Worm (Caenorhabditis elegans) whole organism, L1 larva: ENCODE data around the gene prde-1.

Experiments used
- C16A3.4 ChIP-seq: fragments of 150-350 bp; optimal IDR thresholded peaks from 2 replicates; lab custom pipeline; 2014; ENCODE audit warnings: missing biosample characterization, missing genetic modification characterization
- F16B12.6 ChIP-seq: fragments of 150-350 bp; optimal IDR thresholded peaks from 2 replicates; lab custom pipeline; 2014; ENCODE audit warnings: missing biosample characterization, missing genetic modification characterization
- ces-1 ChIP-seq: fragments of 150-350 bp; optimal IDR thresholded peaks from 2 replicates; lab custom pipeline; 2014; ENCODE audit warnings: missing biosample characterization, missing genetic modification reagents, missing genetic modification characterization
- efl-1 ChIP-seq, 4 experiments: fragments of 150-350 bp; optimal IDR thresholded peaks in 3 of 4; peaks in 1 of 4; 1 replicate in 1 of 4; 2 replicates in 3 of 4; lab custom pipeline; 2014; ENCODE audit warnings: missing biosample characterization in 2 of 4, missing genetic modification characterization in 2 of 4, missing genetic modification reagents in 2 of 4
- egl-27 ChIP-seq, 2 experiments: fragments of 150-350 bp in 1 of 2; sonication (generic microtip); optimal IDR thresholded peaks; 3 replicates each; lab custom pipeline; 2017 to 2018; ENCODE audit warnings: missing biosample characterization in 2 of 2, missing genetic modification characterization in 2 of 2, missing genetic modification reagents in 2 of 2
- elt-2 ChIP-seq: sonication (generic microtip); optimal IDR thresholded peaks from 2 replicates; lab custom pipeline; 2016; ENCODE audit warnings: missing genetic modification characterization, mild to moderate bottlenecking, inconsistent platforms, missing compliant biosample characterization, missing genetic modification reagents
- ets-5 ChIP-seq: fragments of 200-800 bp; sonication (Bioruptor generic); IDR thresholded peaks from 2 replicates; pipeline ENCODE4 v1.3.6; 2022; ENCODE audit warnings: missing genetic modification characterization, missing compliant biosample characterization
- fkh-8 ChIP-seq: sonication (generic microtip); optimal IDR thresholded peaks from 2 replicates; lab custom pipeline; 2016; ENCODE audit warnings: mild to moderate bottlenecking, missing genetic modification characterization, missing compliant biosample characterization
- grh-1 ChIP-seq: fragments of 200-800 bp; sonication (Bioruptor generic); IDR thresholded peaks from 2 replicates; pipeline ENCODE4 v1.3.6; 2022; ENCODE audit warnings: missing genetic modification reagents, missing genetic modification characterization, missing compliant biosample characterization
- hlh-17 ChIP-seq: fragments of 200-800 bp; sonication (Bioruptor generic); optimal IDR thresholded peaks from 2 replicates; lab custom pipeline; 2018; ENCODE audit warnings: missing genetic modification characterization, mild to moderate bottlenecking, missing compliant biosample characterization, moderate library complexity, borderline replicate concordance
- hlh-4 ChIP-seq: sonication (generic microtip); optimal IDR thresholded peaks from 2 replicates; lab custom pipeline; 2016; ENCODE audit warnings: mild to moderate bottlenecking, missing genetic modification characterization, missing compliant biosample characterization
- hpl-2 ChIP-seq: fragments of 150-350 bp; optimal IDR thresholded peaks from 2 replicates; lab custom pipeline; 2014; ENCODE audit warnings: missing biosample characterization, missing genetic modification reagents, missing genetic modification characterization
- isw-1 ChIP-seq: fragments of 200-800 bp; sonication (Bioruptor generic); IDR thresholded peaks from 2 replicates; pipeline ENCODE4 v1.3.6; 2022; ENCODE audit warnings: missing genetic modification characterization, missing compliant biosample characterization
- lin-13 ChIP-seq: fragments of 150-350 bp; optimal IDR thresholded peaks from 2 replicates; lab custom pipeline; 2014; ENCODE audit warnings: missing biosample characterization, missing genetic modification reagents, missing genetic modification characterization
- lin-14 ChIP-seq: fragments of 200-800 bp; sonication (Bioruptor generic); optimal IDR thresholded peaks from 2 replicates; lab custom pipeline; 2018; ENCODE audit warnings: mild to moderate bottlenecking, missing genetic modification characterization, moderate library complexity, missing compliant biosample characterization
- lsy-2 ChIP-seq, 2 experiments: fragments of 150-350 bp; optimal IDR thresholded peaks; 2 replicates each; lab custom pipeline; 2014; ENCODE audit warnings: missing biosample characterization in 2 of 2, missing genetic modification characterization in 2 of 2
- mab-9 ChIP-seq: fragments of 200-800 bp; sonication (Bioruptor generic); IDR thresholded peaks from 2 replicates; pipeline ENCODE4 v1.3.6; 2022; ENCODE audit warnings: missing genetic modification reagents, missing genetic modification characterization, missing compliant biosample characterization
- mdl-1 ChIP-seq, 2 experiments: fragments of 150-350 bp; optimal IDR thresholded peaks; 2 replicates each; lab custom pipeline; 2014 to 2017; ENCODE audit warnings: missing biosample characterization in 2 of 2, missing genetic modification characterization in 2 of 2, inconsistent platforms in 1 of 2
- nhr-11 ChIP-seq: fragments of 150-350 bp; optimal IDR thresholded peaks from 2 replicates; lab custom pipeline; 2014; ENCODE audit warnings: missing biosample characterization, missing genetic modification characterization
- nhr-28 ChIP-seq: fragments of 150-350 bp; optimal IDR thresholded peaks from 2 replicates; lab custom pipeline; 2014; ENCODE audit warnings: missing biosample characterization, missing genetic modification characterization
- nhr-71 ChIP-seq: sonication (generic microtip); optimal IDR thresholded peaks from 2 replicates; lab custom pipeline; 2016; ENCODE audit warnings: mild to moderate bottlenecking, missing genetic modification characterization, moderate library complexity, missing compliant biosample characterization
- nhr-77 ChIP-seq: fragments of 150-350 bp; optimal IDR thresholded peaks from 2 replicates; lab custom pipeline; 2014; ENCODE audit warnings: missing biosample characterization, missing genetic modification characterization
- nhr-84 ChIP-seq: sonication (generic microtip); optimal IDR thresholded peaks from 2 replicates; lab custom pipeline; 2017; ENCODE audit warnings: missing biosample characterization, missing genetic modification characterization
- nhr-85 ChIP-seq: sonication (generic microtip); peaks from one replicate; lab custom pipeline; 2016; ENCODE audit warnings: missing genetic modification characterization, inconsistent platforms, missing compliant biosample characterization
- nhr-90 ChIP-seq: sonication (generic microtip); optimal IDR thresholded peaks from 2 replicates; lab custom pipeline; 2016; ENCODE audit warnings: mild to moderate bottlenecking, missing genetic modification characterization, missing compliant biosample characterization; ENCODE audit not compliant: poor library complexity
- pax-3 ChIP-seq: fragments of 200-800 bp; sonication (Bioruptor generic); optimal IDR thresholded peaks from 2 replicates; lab custom pipeline; 2018; ENCODE audit warnings: mild to moderate bottlenecking, missing genetic modification characterization, moderate library complexity, missing compliant biosample characterization
- rnt-1 ChIP-seq: sonication (generic microtip); optimal IDR thresholded peaks from 2 replicates; lab custom pipeline; 2016; ENCODE audit warnings: mild to moderate bottlenecking, missing genetic modification characterization, moderate library complexity, missing compliant biosample characterization
- skn-1 ChIP-seq: fragments of 150-350 bp; optimal IDR thresholded peaks from 2 replicates; lab custom pipeline; 2014; ENCODE audit warnings: missing biosample characterization, missing genetic modification characterization
- sox-4 ChIP-seq: sonication (generic microtip); optimal IDR thresholded peaks from 2 replicates; lab custom pipeline; 2016; ENCODE audit warnings: missing genetic modification characterization, missing compliant biosample characterization
- sptf-1 ChIP-seq: fragments of 150-350 bp; optimal IDR thresholded peaks from 2 replicates; lab custom pipeline; 2014; ENCODE audit warnings: missing biosample characterization, missing genetic modification characterization
- tbx-2 ChIP-seq: sonication (generic microtip); optimal IDR thresholded peaks from 2 replicates; lab custom pipeline; 2016; ENCODE audit warnings: missing genetic modification characterization, missing compliant biosample characterization
- unc-130 ChIP-seq: fragments of 150-350 bp; optimal IDR thresholded peaks from 2 replicates; lab custom pipeline; 2017; ENCODE audit warnings: missing biosample characterization, missing genetic modification characterization, inconsistent platforms
- unc-30 ChIP-seq: sonication (generic microtip); optimal IDR thresholded peaks from 2 replicates; lab custom pipeline; 2017; ENCODE audit warnings: missing biosample characterization, missing genetic modification characterization
- vab-15 ChIP-seq: sonication (generic microtip); optimal IDR thresholded peaks from 2 replicates; lab custom pipeline; 2017; ENCODE audit warnings: missing genotype, mild to moderate bottlenecking, missing genetic modification characterization, missing compliant biosample characterization
- xbp-1 ChIP-seq: sonication (generic microtip); optimal IDR thresholded peaks from 2 replicates; lab custom pipeline; 2016; ENCODE audit warnings: missing genetic modification characterization, missing compliant biosample characterization
- zip-4 ChIP-seq: fragments of 200-800 bp; sonication (Bioruptor generic); optimal IDR thresholded peaks from 2 replicates; lab custom pipeline; 2018; ENCODE audit warnings: mild to moderate bottlenecking, missing genetic modification characterization, moderate library complexity, missing compliant biosample characterization

Gene prde-1

DNA sequence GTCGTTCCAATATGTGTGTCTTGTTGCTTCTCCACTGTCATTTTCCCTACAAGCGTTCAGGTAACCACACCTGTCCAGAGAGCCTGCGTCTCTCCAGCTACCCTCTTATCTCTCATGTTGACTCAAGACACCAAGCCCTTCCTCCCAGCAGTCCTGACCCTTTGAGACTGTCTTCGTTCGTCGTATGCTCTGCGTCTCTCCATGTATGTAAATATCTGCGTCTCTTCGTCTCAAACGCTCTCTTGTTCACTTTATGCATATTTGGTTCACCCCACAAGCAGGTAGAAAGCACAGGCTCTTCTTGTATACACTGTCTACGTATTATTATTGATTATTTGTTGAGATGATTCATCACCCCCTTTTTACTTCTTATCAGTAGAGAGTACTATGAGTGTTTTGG lies 40.3 kb upstream of the prde-1 start (continued):
- TF ChIP-seq skn-1 (tag; lab: Kevin White, UChicago) (no peak), nhr-11 (tag; lab: Kevin White, UChicago) (no peak), egl-27 (tag; optimal IDR thresholded peaks at IDR 0.05; lab: Kevin White, UChicago) (no peak), fkh-8 (tag; lab: Kevin White, UChicago) (no peak), ces-1 (GFP tag; lab: Kevin White, UChicago) (no peak), tbx-2 (tag; lab: Kevin White, UChicago) (peak; percentile 19), vab-15 (tag; lab: Kevin White, UChicago) (no peak), unc-130 (tag; lab: Kevin White, UChicago) (no peak), C16A3.4 (tag; lab: Kevin White, UChicago) (no peak), nhr-90 (tag; lab: Kevin White, UChicago) (peak; percentile 48), ets-5 (GFP tag; lab: Robert Waterston, UW) (no peak), lin-13 (GFP tag; lab: Kevin White, UChicago) (no peak), zip-4 (no peak), elt-2 (tag; lab: Kevin White, UChicago) (peak; percentile 88), pax-3 (no peak), nhr-28 (tag; lab: Kevin White, UChicago) (no peak), nhr-71 (tag; lab: Kevin White, UChicago) (no peak), lin-14 (GFP tag; lab: Kevin White, UChicago) (peak; percentile 68), nhr-84 (tag; lab: Kevin White, UChicago) (no peak), grh-1 (GFP tag; lab: Robert Waterston, UW) (no peak), sptf-1 (tag; lab: Kevin White, UChicago) (no peak), hlh-17 (GFP tag; lab: Kevin White, UChicago) (no peak), rnt-1 (tag; lab: Kevin White, UChicago) (no peak), lsy-2 (tag; optimal IDR thresholded peaks at IDR 0.05; lab: Kevin White, UChicago) (no peak), isw-1 (GFP tag; lab: Robert Waterston, UW) (no peak), nhr-77 (tag; lab: Kevin White, UChicago) (peak; percentile 21), mdl-1 (tag; optimal IDR thresholded peaks at IDR 0.05; lab: Kevin White, UChicago) (peak in 1 of 2 experiments; percentile 18)
- TF ChIP-seq, all 84 proteins: peak for 12

DNA sequence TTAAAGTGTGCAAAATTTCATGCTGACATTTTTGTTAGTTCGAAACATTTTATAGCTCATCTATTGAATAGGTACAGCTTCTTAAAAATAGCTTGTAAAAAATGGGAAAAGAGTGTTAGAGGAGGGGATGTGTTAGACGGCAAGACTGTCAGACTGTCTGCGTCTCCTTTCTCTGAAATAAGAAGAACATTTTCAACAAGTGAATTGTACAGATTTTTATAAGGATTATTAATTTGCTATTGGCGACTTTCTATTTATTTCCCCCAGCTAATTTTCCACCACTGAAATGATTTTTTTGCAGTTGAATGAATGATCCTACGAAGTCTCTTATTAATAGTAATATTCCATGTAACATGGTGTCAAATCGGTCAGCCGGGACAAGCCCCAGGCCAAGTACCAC lies 39.6 kb upstream of the prde-1 start, which contains the start of gene C06B8.7:
Gene C06B8.7, plus strand, starts transcription at position 301 of the 400 bp plus-strand sequence.
- TF ChIP-seq xbp-1 (tag; lab: Kevin White, UChicago) = no peak
- TF ChIP-seq pax-3 = no peak
- TF ChIP-seq sptf-1 (tag; lab: Kevin White, UChicago) = no peak
- TF ChIP-seq nhr-84 (tag; lab: Kevin White, UChicago) = no peak
- no peak for TF ChIP-seq hlh-17 (GFP tag; lab: Kevin White, UChicago)
- TF ChIP-seq F16B12.6 (tag; lab: Kevin White, UChicago) = no peak
- no peak for TF ChIP-seq sox-4
- no peak for TF ChIP-seq skn-1 (tag; lab: Kevin White, UChicago)
- TF ChIP-seq unc-30 (tag; lab: Kevin White, UChicago) = no peak
- TF ChIP-seq nhr-85 (tag; lab: Kevin White, UChicago) = no peak
- no peak for TF ChIP-seq efl-1 (optimal IDR thresholded peaks at IDR 0.05; lab: Kevin White, UChicago)
- TF ChIP-seq efl-1 (GFP tag; optimal IDR thresholded peaks at IDR 0.05 in 1 of 2; lab: Kevin White, UChicago) = no peak

DNA sequence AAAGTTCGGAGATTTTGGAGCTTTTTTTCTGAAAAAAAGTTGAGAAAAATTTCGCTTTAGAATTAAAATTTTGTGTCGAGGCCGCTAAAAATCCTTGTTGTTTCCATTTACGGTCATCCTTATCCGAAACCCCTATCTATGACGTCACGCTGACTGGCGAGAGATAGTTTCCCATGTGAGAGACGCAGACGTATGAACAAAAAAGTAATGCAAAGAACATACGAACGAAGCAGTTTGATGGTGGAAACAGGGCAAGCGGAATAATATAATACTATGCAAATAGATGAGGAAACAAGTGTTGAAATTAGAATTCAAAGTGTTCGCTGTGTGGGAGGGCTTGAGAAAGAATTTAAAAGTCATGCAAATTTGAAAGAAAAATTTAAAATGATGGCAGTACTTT lies 38.9 kb upstream of the prde-1 start:
- TF ChIP-seq efl-1 (optimal IDR thresholded peaks at IDR 0.05; lab: Kevin White, UChicago) = peak in 1 of 2 experiments; percentile 11
- peak in 1 of 2 experiments; percentile 77 for TF ChIP-seq efl-1 (GFP tag; optimal IDR thresholded peaks at IDR 0.05 in 1 of 2; lab: Kevin White, UChicago)
- peak; percentile 2 for TF ChIP-seq lin-14 (GFP tag; lab: Kevin White, UChicago)
- TF ChIP-seq hpl-2 (GFP tag; lab: Kevin White, UChicago) = no peak
- TF ChIP-seq mab-9 (GFP tag; lab: Robert Waterston, UW) = no peak
- TF ChIP-seq egl-27 (tag; optimal IDR thresholded peaks at IDR 0.05; lab: Kevin White, UChicago) = no peak
- TF ChIP-seq elt-2 (tag; lab: Kevin White, UChicago) = peak; percentile 7
- no peak for TF ChIP-seq hlh-4 (tag; lab: Kevin White, UChicago)
